Worm (Caenorhabditis elegans) whole organism, midembryonic: ENCODE results near the gene zig-12.
"Not testable (repeated sequence)": the region's sequence is repeated elsewhere in the genome, so short reads cannot be mapped to it uniquely, and the experiment has no call there.

Experiments used
- T22C8.4 ChIP-seq: fragments of 200-800 bp; sonication (Bioruptor generic); IDR thresholded peaks from 2 replicates; pipeline ENCODE4 v1.3.6; 2022; ENCODE audit warnings: missing genetic modification characterization, missing compliant biosample characterization
- cog-1 ChIP-seq: sonication (generic microtip); optimal IDR thresholded peaks from 2 replicates; lab custom pipeline; 2016; ENCODE audit warnings: missing genetic modification characterization, missing compliant biosample characterization
- flt-1 ChIP-seq: fragments of 200-800 bp; sonication (Bioruptor generic); IDR thresholded peaks from 2 replicates; pipeline ENCODE4 v1.3.6; 2022; ENCODE audit warnings: missing genetic modification characterization, missing compliant biosample characterization
- klf-2 ChIP-seq: fragments of 200-800 bp; sonication (Bioruptor generic); conservative IDR thresholded peaks from 2 replicates; pipeline ENCODE4 v1.3.6; 2022; ENCODE audit warnings: missing genetic modification reagents, missing genetic modification characterization, missing compliant biosample characterization
- med-1 ChIP-seq: sonication (generic microtip); optimal IDR thresholded peaks from 2 replicates; lab custom pipeline; 2017; ENCODE audit warnings: missing genetic modification characterization, mild to moderate bottlenecking, missing compliant biosample characterization, antibody characterized with exemption, missing genetic modification reagents; ENCODE audit not compliant: insufficient read depth
- ref-1 ChIP-seq: fragments of 200-800 bp; sonication (Bioruptor generic); conservative IDR thresholded peaks from 2 replicates; pipeline ENCODE4 v1.3.6; 2022; ENCODE audit warnings: missing genetic modification reagents, missing genetic modification characterization, missing compliant biosample characterization
- tab-1 ChIP-seq: fragments of 200-800 bp; sonication (Bioruptor generic); IDR thresholded peaks from 2 replicates; pipeline ENCODE4 v1.3.6; 2022; ENCODE audit warnings: missing genetic modification characterization, missing compliant biosample characterization
- ztf-23 ChIP-seq: fragments of 200-800 bp; sonication (Bioruptor generic); IDR thresholded peaks from 2 replicates; pipeline ENCODE4 v1.3.6; 2022; ENCODE audit warnings: missing genetic modification reagents, missing genetic modification characterization, missing compliant biosample characterization
- ztf-29 ChIP-seq: fragments of 200-800 bp; sonication (Bioruptor generic); IDR thresholded peaks from 2 replicates; pipeline ENCODE4 v1.3.6; 2022; ENCODE audit warnings: missing genetic modification reagents, missing genetic modification characterization, missing compliant biosample characterization

Gene zig-12

ce11 chrX:8723840-8724239 is 39.9 kb upstream of the zig-12 start:
- TF ChIP-seq cog-1 (tag; lab: Kevin White, UChicago) (peak; percentile 14), ref-1 (GFP tag; lab: Robert Waterston, UW) (no peak)

- TF ChIP-seq cog-1 (tag; lab: Kevin White, UChicago), result no peak
- TF ChIP-seq klf-2, result no peak
- TF ChIP-seq ztf-23 (GFP tag; lab: Robert Waterston, UW), result no peak
- TF ChIP-seq ztf-29, result no peak
- TF ChIP-seq T22C8.4, result no peak
- no peak for TF ChIP-seq ref-1 (GFP tag; lab: Robert Waterston, UW)
- no peak for TF ChIP-seq tab-1 (GFP tag; lab: Robert Waterston, UW)
- no peak for TF ChIP-seq flt-1
- TF ChIP-seq med-1 (GFP tag; lab: Kevin White, UChicago), result no peak
Measured at ce11 chrX:8727306-8727705, 36.4 kb upstream of the zig-12 start, which contains the start of gene EGAP4.1. Gene EGAP4.1, minus strand, starts transcription at chrX:8727406.

ce11 chrX:8731822-8732221 is 31.9 kb upstream of the zig-12 start, which contains the start of gene M02D8.6:
Gene M02D8.6, minus strand, starts transcription at chrX:8731922.
- not testable (repeated sequence) for TF ChIP-seq med-1 (GFP tag; lab: Kevin White, UChicago); klf-2; cog-1 (tag; lab: Kevin White, UChicago)

- TF ChIP-seq flt-1 (no peak), med-1 (GFP tag; lab: Kevin White, UChicago) (no peak), ref-1 (GFP tag; lab: Robert Waterston, UW) (no peak), ztf-23 (GFP tag; lab: Robert Waterston, UW) (no peak), T22C8.4 (no peak), cog-1 (tag; lab: Kevin White, UChicago) (peak; percentile 14), klf-2 (no peak), tab-1 (GFP tag; lab: Robert Waterston, UW) (no peak)
Measured at ce11 chrX:8736965-8737464, 26.7 kb upstream of the zig-12 start, which contains the start of gene M02D8.3. Gene M02D8.3, minus strand, starts transcription at chrX:8737015.

ce11 chrX:8737801-8738200 is 25.9 kb upstream of the zig-12 start:
- TF ChIP-seq klf-2 (no peak), T22C8.4 (no peak)

ce11 chrX:8739373-8739772 is 24.3 kb upstream of the zig-12 start, which contains the start of gene M02D8.2:
Gene M02D8.2, plus strand, starts transcription at chrX:8739673.
- TF ChIP-seq klf-2, result no peak
- no peak for TF ChIP-seq ref-1 (GFP tag; lab: Robert Waterston, UW)
- TF ChIP-seq flt-1, result no peak
- no peak for TF ChIP-seq ztf-23 (GFP tag; lab: Robert Waterston, UW)
- TF ChIP-seq med-1 (GFP tag; lab: Kevin White, UChicago), result no peak
- no peak for TF ChIP-seq T22C8.4

ce11 chrX:8741629-8742170 is 22.0 kb upstream of the zig-12 start:
- TF ChIP-seq T22C8.4 (no peak), cog-1 (tag; lab: Kevin White, UChicago) (no peak), flt-1 (no peak), ztf-29 (no peak), tab-1 (GFP tag; lab: Robert Waterston, UW) (no peak), klf-2 (no peak), ztf-23 (GFP tag; lab: Robert Waterston, UW) (no peak), med-1 (GFP tag; lab: Kevin White, UChicago) (no peak), ref-1 (GFP tag; lab: Robert Waterston, UW) (no peak)

- TF ChIP-seq ztf-29, result no peak
- TF ChIP-seq klf-2, result no peak
- no peak for TF ChIP-seq T22C8.4
- no peak for TF ChIP-seq ztf-23 (GFP tag; lab: Robert Waterston, UW)
- no peak for TF ChIP-seq tab-1 (GFP tag; lab: Robert Waterston, UW)
- no peak for TF ChIP-seq flt-1
- no peak for TF ChIP-seq med-1 (GFP tag; lab: Kevin White, UChicago)
- no peak for TF ChIP-seq cog-1 (tag; lab: Kevin White, UChicago)
- TF ChIP-seq ref-1 (GFP tag; lab: Robert Waterston, UW), result no peak
Measured at ce11 chrX:8742896-8743295, 20.8 kb upstream of the zig-12 start, which contains the start of gene M02D8.7. Gene M02D8.7, minus strand, starts transcription at chrX:8742996.

- TF ChIP-seq ref-1 (GFP tag; lab: Robert Waterston, UW) (no peak), cog-1 (tag; lab: Kevin White, UChicago) (no peak), flt-1 (no peak), ztf-23 (GFP tag; lab: Robert Waterston, UW) (no peak), T22C8.4 (no peak), med-1 (GFP tag; lab: Kevin White, UChicago) (no peak), tab-1 (GFP tag; lab: Robert Waterston, UW) (no peak), ztf-29 (no peak), klf-2 (no peak)
Measured at ce11 chrX:8744192-8744985, 19.3 kb upstream of the zig-12 start.

- no peak for TF ChIP-seq flt-1
- no peak for TF ChIP-seq ref-1 (GFP tag; lab: Robert Waterston, UW)
- no peak for TF ChIP-seq T22C8.4
- no peak for TF ChIP-seq cog-1 (tag; lab: Kevin White, UChicago)
- TF ChIP-seq klf-2, result no peak
- TF ChIP-seq ztf-29, result no peak
- TF ChIP-seq tab-1 (GFP tag; lab: Robert Waterston, UW), result no peak
- TF ChIP-seq med-1 (GFP tag; lab: Kevin White, UChicago), result no peak
- TF ChIP-seq ztf-23 (GFP tag; lab: Robert Waterston, UW), result no peak
Measured at ce11 chrX:8745524-8745923, 18.2 kb upstream of the zig-12 start.
